Fruit fly (Drosophila melanogaster) whole organism, embryonic: ENCODE measurements around the gene mthl14.

Experiments used
- Atf6 ChIP-seq: fragments of 200-800 bp; sonication (Bioruptor generic); IDR thresholded peaks from 2 replicates; pipeline ENCODE4 v1.3.6; 2022; ENCODE audit warnings: missing biosample characterization, missing genetic modification characterization
- Awh ChIP-seq: fragments of 200-800 bp; sonication (Bioruptor generic); IDR thresholded peaks from 2 replicates; pipeline ENCODE4, ENCODE4 v1.3.6; 2022; ENCODE audit warnings: missing biosample characterization, missing genetic modification characterization
- CG10543 ChIP-seq: fragments of 200-800 bp; sonication (Bioruptor generic); optimal IDR thresholded peaks from 3 replicates; lab custom pipeline; 2017; ENCODE audit warnings: missing biosample characterization, mild to moderate bottlenecking, missing genetic modification characterization, moderate library complexity
- CG11398 ChIP-seq: fragments of 200-800 bp; sonication (Bioruptor generic); optimal IDR thresholded peaks from 2 replicates; lab custom pipeline; 2016; ENCODE audit warnings: missing biosample characterization, missing genetic modification characterization
- CG13123 ChIP-seq: fragments of 200-800 bp; sonication (Bioruptor generic); optimal IDR thresholded peaks from 2 replicates; lab custom pipeline; 2016; ENCODE audit warnings: missing biosample characterization, missing genetic modification characterization
- CG14667 ChIP-seq: fragments of 200-800 bp; sonication (Bioruptor generic); IDR thresholded peaks from 2 replicates; pipeline ENCODE4 v1.3.6; 2022; ENCODE audit warnings: missing biosample characterization, missing genetic modification characterization
- CG16815 ChIP-seq: fragments of 200-800 bp; sonication (Bioruptor generic); optimal IDR thresholded peaks from 3 replicates; lab custom pipeline; 2017; ENCODE audit warnings: missing biosample characterization, mild to moderate bottlenecking, missing genetic modification characterization
- CG17361 ChIP-seq: fragments of 200-800 bp; sonication (Bioruptor generic); IDR thresholded peaks from 3 replicates; pipeline ENCODE4 v1.3.6; 2022; ENCODE audit warnings: missing biosample characterization, missing genetic modification characterization
- CG1792 ChIP-seq: fragments of 200-800 bp; sonication (Bioruptor generic); optimal IDR thresholded peaks from 2 replicates; lab custom pipeline; 2016; ENCODE audit warnings: missing biosample characterization, missing genetic modification characterization
- CG18599 ChIP-seq: fragments of 200-800 bp; sonication (Bioruptor generic); optimal IDR thresholded peaks from 3 replicates; lab custom pipeline; 2017; ENCODE audit warnings: missing biosample characterization, missing genetic modification characterization, mild to moderate bottlenecking, moderate library complexity, missing genetic modification reagents
- CG18619 ChIP-seq: fragments of 200-800 bp; sonication (Bioruptor generic); optimal IDR thresholded peaks from 3 replicates; lab custom pipeline; 2017; ENCODE audit warnings: missing biosample characterization, mild to moderate bottlenecking, missing genetic modification characterization
- CG2199 ChIP-seq: fragments of 200-800 bp; sonication (Bioruptor generic); IDR thresholded peaks from 3 replicates; pipeline ENCODE4 v1.3.6; 2022; ENCODE audit warnings: missing biosample characterization, missing genetic modification characterization
- CG34422 ChIP-seq: fragments of 200-800 bp; sonication (Bioruptor generic); IDR thresholded peaks from 3 replicates; pipeline ENCODE4 v1.3.6; 2022; ENCODE audit warnings: missing biosample characterization, missing genetic modification characterization
- CG3726 ChIP-seq: fragments of 200-800 bp; sonication (Bioruptor generic); IDR thresholded peaks from 3 replicates; pipeline ENCODE4, ENCODE4 v1.3.6; 2022; ENCODE audit warnings: missing biosample characterization, missing genetic modification characterization
- CG43689 ChIP-seq: fragments of 200-800 bp; sonication (Bioruptor generic); IDR thresholded peaks from 2 replicates; pipeline ENCODE4 v1.3.6; 2022; ENCODE audit warnings: missing biosample characterization, missing genetic modification characterization
- CG5180 ChIP-seq: fragments of 200-800 bp; sonication (Bioruptor generic); optimal IDR thresholded peaks from 3 replicates; lab custom pipeline; 2017; ENCODE audit warnings: missing biosample characterization, missing genetic modification characterization, mild to moderate bottlenecking, moderate library complexity, missing genetic modification reagents
- CG8388 ChIP-seq: fragments of 200-800 bp; sonication (Bioruptor generic); optimal IDR thresholded peaks from 2 replicates; lab custom pipeline; 2019; ENCODE audit warnings: missing biosample characterization, mild to moderate bottlenecking, missing genetic modification characterization, moderate library complexity
- CG8924 ChIP-seq: fragments of 200-800 bp; optimal IDR thresholded peaks from 3 replicates; lab custom pipeline; 2019; ENCODE audit warnings: missing biosample characterization, mild to moderate bottlenecking, missing genetic modification characterization, moderate library complexity
- CTCF ChIP-seq: fragments of 200-800 bp; sonication (Bioruptor generic); optimal IDR thresholded peaks from 2 replicates; lab custom pipeline; 2017; ENCODE audit warnings: missing biosample characterization, mild to moderate bottlenecking, missing genetic modification characterization, moderate library complexity
- Dip3 ChIP-seq: fragments of 200-800 bp; sonication (Bioruptor generic); optimal IDR thresholded peaks from 3 replicates; lab custom pipeline; 2016; ENCODE audit warnings: missing biosample characterization, missing genetic modification characterization
- Doc3 ChIP-seq: fragments of 200-800 bp; sonication (Bioruptor generic); IDR thresholded peaks from 3 replicates; pipeline ENCODE4 v1.3.6; 2022; ENCODE audit warnings: missing biosample characterization, missing genetic modification characterization; ENCODE audit not compliant: partially characterized antibody
- HHEX ChIP-seq: fragments of 200-800 bp; sonication (Bioruptor generic); optimal IDR thresholded peaks from 3 replicates; lab custom pipeline; 2017; ENCODE audit warnings: missing biosample characterization, mild to moderate bottlenecking, missing genetic modification characterization, missing genetic modification reagents
- Kr ChIP-seq: fragments of 200-800 bp; sonication (Bioruptor generic); optimal IDR thresholded peaks from 2 replicates; lab custom pipeline; 2017; ENCODE audit warnings: missing biosample characterization, mild to moderate bottlenecking, missing genetic modification characterization
- MTF-1 ChIP-seq: fragments of 200-800 bp; sonication (Bioruptor generic); optimal IDR thresholded peaks from 2 replicates; lab custom pipeline; 2018; ENCODE audit warnings: missing biosample characterization, mild to moderate bottlenecking, missing genetic modification characterization, borderline replicate concordance
- NfI ChIP-seq: fragments of 200-800 bp; sonication (Bioruptor generic); optimal IDR thresholded peaks from 3 replicates; lab custom pipeline; 2018; ENCODE audit warnings: missing biosample characterization, mild to moderate bottlenecking, missing genetic modification characterization, moderate library complexity
- Poxn ChIP-seq: fragments of 200-800 bp; sonication (Bioruptor generic); IDR thresholded peaks from 2 replicates; pipeline ENCODE4 v1.3.6; 2022; ENCODE audit warnings: missing biosample characterization, missing genetic modification characterization
- Sox100B ChIP-seq: fragments of 200-800 bp; sonication (Bioruptor generic); optimal IDR thresholded peaks from 3 replicates; lab custom pipeline; 2018; ENCODE audit warnings: missing biosample characterization, mild to moderate bottlenecking, missing genetic modification characterization
- Spps ChIP-seq: fragments of 200-800 bp; sonication (Bioruptor generic); optimal IDR thresholded peaks from 2 replicates; lab custom pipeline; 2018; ENCODE audit warnings: missing biosample characterization, mild to moderate bottlenecking, missing genetic modification characterization
- TFAM ChIP-seq: fragments of 200-800 bp; sonication (Bioruptor generic); optimal IDR thresholded peaks from 2 replicates; lab custom pipeline; 2017; ENCODE audit warnings: missing biosample characterization, missing genetic modification characterization, inconsistent platforms
- al ChIP-seq: fragments of 200-800 bp; sonication (Bioruptor generic); IDR thresholded peaks from 2 replicates; pipeline ENCODE4 v1.3.6; 2022; ENCODE audit warnings: missing biosample characterization, missing genetic modification characterization
- amos ChIP-seq: fragments of 200-800 bp; sonication (Bioruptor generic); IDR thresholded peaks from 2 replicates; pipeline ENCODE4 v1.3.6; 2022; ENCODE audit warnings: missing biosample characterization, missing genetic modification characterization; ENCODE audit not compliant: partially characterized antibody
- dmrt99B ChIP-seq: fragments of 200-800 bp; sonication (Bioruptor generic); optimal IDR thresholded peaks from 2 replicates; lab custom pipeline; 2018; ENCODE audit warnings: missing biosample characterization, mild to moderate bottlenecking, missing genetic modification characterization, moderate library complexity
- ftz-f1 ChIP-seq: fragments of 200-800 bp; sonication (Bioruptor generic); optimal IDR thresholded peaks from 2 replicates; lab custom pipeline; 2016; ENCODE audit warnings: missing biosample characterization, missing genetic modification characterization
- gcm ChIP-seq: fragments of 200-800 bp; sonication (Bioruptor generic); optimal IDR thresholded peaks from 2 replicates; lab custom pipeline; 2019; ENCODE audit warnings: missing biosample characterization, mild to moderate bottlenecking, missing genetic modification characterization, moderate library complexity
- her ChIP-seq: fragments of 200-800 bp; sonication (Bioruptor generic); optimal IDR thresholded peaks from 2 replicates; lab custom pipeline; 2016; ENCODE audit warnings: missing biosample characterization, missing genetic modification characterization
- hkb ChIP-seq, 2 experiments: fragments of 200-800 bp in 1 of 2; fragments of >200 bp in 1 of 2; sonication (Bioruptor generic) in 1 of 2; IDR thresholded peaks in 1 of 2; optimal IDR thresholded peaks in 1 of 2; 2 replicates each; pipeline versions ENCODE4 v1.3.6 to Lab custom; 2017 to 2022; ENCODE audit warnings: missing biosample characterization in 1 of 2, missing genetic modification characterization in 1 of 2
- hth ChIP-seq: fragments of >200 bp; optimal IDR thresholded peaks from 2 replicates; lab custom pipeline; 2017; ENCODE audit warnings: inconsistent platforms
- jigr1 ChIP-seq: fragments of 200-800 bp; sonication (Bioruptor generic); IDR thresholded peaks from 3 replicates; pipeline ENCODE4 v1.3.6; 2022; ENCODE audit warnings: missing biosample characterization, missing genetic modification characterization
- kni ChIP-seq: fragments of 200-800 bp; sonication (Bioruptor generic); optimal IDR thresholded peaks from 3 replicates; lab custom pipeline; 2017; ENCODE audit warnings: mild to moderate bottlenecking, missing biosample characterization, missing genetic modification reagents, missing genetic modification characterization
- p53 ChIP-seq: fragments of 200-800 bp; sonication (Bioruptor generic); optimal IDR thresholded peaks from 2 replicates; lab custom pipeline; 2016; ENCODE audit warnings: missing biosample characterization, missing genetic modification characterization
- pzg ChIP-seq: fragments of 200-800 bp; sonication (Bioruptor generic); optimal IDR thresholded peaks from 3 replicates; lab custom pipeline; 2018; ENCODE audit warnings: missing biosample characterization, mild to moderate bottlenecking, missing genetic modification characterization, moderate library complexity
- rib ChIP-seq: fragments of 200-800 bp; sonication (Bioruptor generic); IDR thresholded peaks from 2 replicates; pipeline ENCODE4 v1.3.6; 2022; ENCODE audit warnings: missing biosample characterization, missing genetic modification characterization
- sob ChIP-seq: fragments of 200-800 bp; sonication (Bioruptor generic); IDR thresholded peaks from 2 replicates; pipeline ENCODE4 v1.3.6; 2022; ENCODE audit warnings: missing biosample characterization, missing genetic modification characterization
- trem ChIP-seq: fragments of 200-800 bp; optimal IDR thresholded peaks from 3 replicates; lab custom pipeline; 2019; ENCODE audit warnings: missing biosample characterization, mild to moderate bottlenecking, missing genetic modification characterization, moderate library complexity
- tup ChIP-seq: fragments of 200-800 bp; sonication (Bioruptor generic); optimal IDR thresholded peaks from 2 replicates; lab custom pipeline; 2016; ENCODE audit warnings: missing biosample characterization, mild to moderate bottlenecking, missing genetic modification characterization, moderate library complexity
- usp ChIP-seq: fragments of >200 bp; optimal IDR thresholded peaks from 2 replicates; lab custom pipeline; 2017; ENCODE audit warnings: missing biosample characterization, missing genetic modification characterization
- zen ChIP-seq: fragments of 200-800 bp; sonication (Bioruptor generic); optimal IDR thresholded peaks from 3 replicates; lab custom pipeline; 2018; ENCODE audit warnings: missing biosample characterization, mild to moderate bottlenecking, missing genetic modification characterization, moderate library complexity

Gene mthl14

dm6 chr3L:223019-223902 lies 24.0 kb upstream of the mthl14 start, which contains the start of the genes pyx and CG33229 (continued):
- TF ChIP-seq usp (GFP tag; lab: Kevin White, UChicago) (no peak), jigr1 (GFP tag; lab: Robert Waterston, UW) (0 out of 3 replicates have a peak, but pooled peaks have one; percentile 40), al (peak; percentile 86), CG17361 (GFP tag; lab: Robert Waterston, UW) (peak; percentile 95), CG5180 (GFP tag; lab: Kevin White, UChicago) (peak; percentile 73), CG16815 (GFP tag; lab: Kevin White, UChicago) (peak; percentile 86), pzg (GFP tag; lab: Kevin White, UChicago) (peak; percentile 57), kni (GFP tag; lab: Kevin White, UChicago) (peak; percentile 29), CG43689 (GFP tag; lab: Robert Waterston, UW) (peak; percentile 60), tup (GFP tag; lab: Kevin White, UChicago) (peak; percentile 65), rib (no peak; the same call in 1 of the 2 replicates), ftz-f1 (GFP tag; lab: Kevin White, UChicago) (peak; percentile 27), zen (tag; lab: Kevin White, UChicago) (peak; percentile 77), dmrt99B (tag; lab: Kevin White, UChicago) (peak; percentile 81), Awh (GFP tag; lab: Robert Waterston, UW) (peak; percentile 20; the same call in 1 of the 2 replicates), CG3726 (0 out of 3 replicates have a peak, but pooled peaks have one; percentile 56), hth (lab: Kevin White, UChicago) (no peak), CG18599 (GFP tag; lab: Kevin White, UChicago) (peak; percentile 82), Poxn (GFP tag; lab: Robert Waterston, UW) (peak; percentile 40; the same call in 1 of the 2 replicates), her (GFP tag; lab: Kevin White, UChicago) (peak; percentile 28), Kr (GFP tag; lab: Kevin White, UChicago) (no peak), CG8388 (GFP tag; lab: Kevin White, UChicago) (peak; percentile 69), amos (GFP tag; lab: Robert Waterston, UW) (peak; percentile 17; the same call in 1 of the 2 replicates), CG18619 (GFP tag; lab: Kevin White, UChicago) (peak; percentile 87), Dip3 (GFP tag; lab: Kevin White, UChicago) (peak; percentile 87), CG2199 (GFP tag; lab: Robert Waterston, UW) (0 out of 3 replicates have a peak, but pooled peaks have one; percentile 57), MTF-1 (GFP tag; lab: Kevin White, UChicago) (no peak), hkb (optimal IDR thresholded peaks at IDR 0.05; lab: Kevin White, UChicago) (peak; percentile 83), hkb (GFP tag; IDR thresholded peaks at IDR 0.05; lab: Robert Waterston, UW) (peak; percentile 68), Spps (no peak), Atf6 (GFP tag; lab: Robert Waterston, UW) (peak; percentile 75), CG14667 (peak; percentile 67), CG34422 (peak; percentile 88), p53 (no peak), NfI (GFP tag; lab: Kevin White, UChicago) (peak; percentile 88), CG10543 (GFP tag; lab: Kevin White, UChicago) (peak; percentile 84), CG8924 (tag; lab: Kevin White, UChicago) (peak; percentile 85), CTCF (GFP tag; lab: Kevin White, UChicago) (peak; percentile 26), Doc3 (GFP tag; lab: Robert Waterston, UW) (no peak), Sox100B (GFP tag; lab: Kevin White, UChicago) (peak; percentile 81), CG11398 (GFP tag; lab: Kevin White, UChicago) (no peak), HHEX (GFP tag; lab: Kevin White, UChicago) (peak; percentile 81), CG1792 (GFP tag; lab: Kevin White, UChicago) (peak; percentile 66), TFAM (GFP tag; lab: Kevin White, UChicago) (peak; percentile 31), gcm (peak; percentile 47), sob (GFP tag; lab: Robert Waterston, UW) (peak; percentile 86), CG13123 (GFP tag; lab: Kevin White, UChicago) (peak; percentile 79), trem (tag; lab: Kevin White, UChicago) (peak; percentile 33)
